Worm (Caenorhabditis elegans): ENCODE data around the gene C26H9A.4.

DNA sequence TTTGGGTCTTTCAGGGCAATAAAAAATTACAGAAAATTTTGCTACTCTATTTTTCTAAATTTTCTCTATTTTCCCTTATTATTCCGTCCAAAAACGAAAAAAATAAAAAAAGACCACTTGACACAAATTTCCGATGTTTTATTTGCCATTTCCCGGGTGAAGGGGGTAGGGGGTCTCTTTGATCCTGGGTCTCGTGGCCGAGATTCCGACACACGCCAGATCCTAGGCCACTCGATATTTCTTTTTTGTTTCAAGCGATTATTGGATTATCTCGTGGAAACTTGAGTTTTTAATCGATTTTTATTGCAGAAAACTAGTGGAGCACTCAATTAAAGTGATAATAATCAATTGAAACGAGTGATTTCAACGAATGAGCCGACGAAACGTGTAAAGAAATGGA, at the start of gene C26H9A.4, which contains the start of gene wdfy-3:
- TF ChIP-seq flt-1 (GFP tag; IDR thresholded peaks at IDR 0.05) (no peak), tab-1 (GFP tag; IDR thresholded peaks at IDR 0.05) (no peak), ztf-23 (GFP tag; IDR thresholded peaks at IDR 0.05) (no peak), ref-1 (GFP tag; conservative IDR thresholded peaks at IDR 0.05) (no peak), cog-1 (tag; optimal IDR thresholded peaks at IDR 0.05) (no peak)
